Fruit fly (Drosophila melanogaster): ENCODE results near the gene CG15167.

CG15167 gene

DNA sequence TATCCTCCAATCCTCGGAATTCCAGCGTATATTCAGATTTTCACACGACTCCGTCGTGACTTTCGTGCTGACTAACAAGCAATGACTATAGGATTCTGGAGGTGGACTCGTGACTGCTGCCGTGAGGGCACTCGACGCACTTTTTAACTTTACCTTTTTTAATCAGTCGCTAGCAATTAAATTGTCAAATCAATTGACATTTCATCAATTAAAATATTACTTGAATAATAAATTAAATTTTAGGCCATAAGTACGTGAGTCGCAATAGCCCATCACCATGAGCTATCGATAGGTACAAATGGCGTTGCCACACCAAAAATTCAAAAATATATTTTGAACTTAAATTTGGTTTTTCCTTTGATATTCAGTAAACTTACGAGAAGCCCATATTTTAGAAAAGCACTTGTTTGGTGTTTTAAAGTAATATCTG, 34.5 kb upstream of the CG15167 start, which contains the start of gene Jwa (continued):
- TF ChIP-seq CG18599 (GFP tag; optimal IDR thresholded peaks at IDR 0.05) (peak; percentile 78), CG8478 (optimal IDR thresholded peaks at IDR 0.05) (no peak), HLH3B (GFP tag; IDR thresholded peaks at IDR 0.05) (peak; percentile 94), CG4328 (GFP tag; optimal IDR thresholded peaks at IDR 0.05) (peak; percentile 66), gro (GFP tag; optimal IDR thresholded peaks at IDR 0.05) (peak; percentile 88), CG2202 (tag; optimal IDR thresholded peaks at IDR 0.05) (peak; percentile 91), CG4854 (GFP tag; optimal IDR thresholded peaks at IDR 0.05) (peak; percentile 80), Rx (GFP tag; IDR thresholded peaks at IDR 0.05) (peak; percentile 81), en (GFP tag; optimal IDR thresholded peaks at IDR 0.05) (peak; percentile 57), nom (GFP tag; optimal IDR thresholded peaks at IDR 0.05) (peak; percentile 38), CG17612 (GFP tag; IDR thresholded peaks at IDR 0.05) (peak; percentile 83), CG6689 (GFP tag; IDR thresholded peaks at IDR 0.05) (peak; percentile 90), CG32772 (GFP tag; IDR thresholded peaks at IDR 0.05) (peak; percentile 88), CG1529 (GFP tag; optimal IDR thresholded peaks at IDR 0.05) (peak; percentile 90), odd (GFP tag; optimal IDR thresholded peaks at IDR 0.05) (peak; percentile 57), Hr39 (optimal IDR thresholded peaks at IDR 0.05) (no peak), esg (GFP tag; conservative IDR thresholded peaks at IDR 0.05) (peak; percentile 94), CG9727 (GFP tag; optimal IDR thresholded peaks at IDR 0.05) (peak; percentile 81), CG33557 (GFP tag; optimal IDR thresholded peaks at IDR 0.05) (peak; percentile 91), tna (GFP tag; IDR thresholded peaks at IDR 0.05; ENCODE audit: partially characterized antibody) (peak; percentile 95), CG7839 (tag; optimal IDR thresholded peaks at IDR 0.05) (peak; percentile 89), ac (GFP tag; optimal IDR thresholded peaks at IDR 0.05) (peak; percentile 71), fd64A (GFP tag; optimal IDR thresholded peaks at IDR 0.05) (no peak), TFAM (GFP tag; optimal IDR thresholded peaks at IDR 0.05) (no peak), CG17829 (tag; optimal IDR thresholded peaks at IDR 0.05) (peak; percentile 89), PHDP (tag; optimal IDR thresholded peaks at IDR 0.05) (peak; percentile 95), CG11247 (GFP tag; IDR thresholded peaks at IDR 0.05) (peak; percentile 87), Hand (GFP tag; optimal IDR thresholded peaks at IDR 0.05) (peak; percentile 82), Doc3 (GFP tag; IDR thresholded peaks at IDR 0.05; ENCODE audit: partially characterized antibody) (peak; percentile 100), CG10979 (tag; optimal IDR thresholded peaks at IDR 0.05) (peak; percentile 88), CG3838 (GFP tag; optimal IDR thresholded peaks at IDR 0.05) (peak; percentile 84), CG13624 (GFP tag; optimal IDR thresholded peaks at IDR 0.05) (peak; percentile 87), shn (GFP tag; optimal IDR thresholded peaks at IDR 0.05) (peak; percentile 91), CG9609 (GFP tag; optimal IDR thresholded peaks at IDR 0.05) (peak; percentile 95), unc-4 (GFP tag; IDR thresholded peaks at IDR 0.05; ENCODE audit: partially characterized antibody) (peak; percentile 99), CG3995 (GFP tag; optimal IDR thresholded peaks at IDR 0.05) (peak; percentile 67), CG1233 (GFP tag; optimal IDR thresholded peaks at IDR 0.05) (peak; percentile 62), HmgD (GFP tag; optimal IDR thresholded peaks at IDR 0.05) (peak; percentile 86), Tbp (GFP tag; optimal IDR thresholded peaks at IDR 0.05) (no peak), sens-2 (GFP tag; IDR thresholded peaks at IDR 0.05) (peak; percentile 86), br (optimal IDR thresholded peaks at IDR 0.05) (no peak), CG2129 (GFP tag; IDR thresholded peaks at IDR 0.05; ENCODE audit: partially characterized antibody) (peak; percentile 99), CrebB (tag; optimal IDR thresholded peaks at IDR 0.05) (peak; percentile 90), CG8388 (GFP tag; optimal IDR thresholded peaks at IDR 0.05) (peak; percentile 68), gcm (GFP tag; optimal IDR thresholded peaks at IDR 0.05) (peak; percentile 91), Mes4 (GFP tag; optimal IDR thresholded peaks at IDR 0.05) (peak; percentile 83), Mrtf (GFP tag; IDR thresholded peaks at IDR 0.05) (peak; percentile 84), gfzf (GFP tag; optimal IDR thresholded peaks at IDR 0.05) (peak; percentile 12), CG7271 (tag; optimal IDR thresholded peaks at IDR 0.05) (peak; percentile 63), dmrt11E (tag; optimal IDR thresholded peaks at IDR 0.05) (peak; percentile 96), CG18764 (GFP tag; optimal IDR thresholded peaks at IDR 0.05) (peak; percentile 78), CG11696 (GFP tag; IDR thresholded peaks at IDR 0.05) (no peak)
